Worm (Caenorhabditis elegans): ENCODE data around the gene ZK1290.11.

DNA sequence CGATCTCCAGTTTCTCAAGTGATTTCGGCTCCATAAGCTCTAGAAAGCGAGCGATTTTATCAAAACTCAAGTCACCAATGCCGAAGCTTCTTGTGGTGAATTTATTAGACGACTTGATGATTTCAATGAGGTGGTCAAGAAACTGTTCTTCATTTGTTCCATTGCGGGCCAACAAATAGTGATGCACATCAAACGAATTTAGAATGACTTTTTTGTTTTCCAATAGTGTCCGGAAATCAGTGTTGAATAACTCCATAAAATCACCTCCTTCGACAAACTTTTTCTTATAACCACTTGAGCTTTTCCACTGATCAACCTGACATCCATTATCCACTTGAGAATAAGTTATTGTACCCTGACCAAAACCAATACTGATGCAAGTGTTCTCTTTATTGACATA is 14.1 kb downstream of the ZK1290.11 start:
- TF ChIP-seq him-1 (tag; optimal IDR thresholded peaks at IDR 0.05) (no peak), W03F9.2 (tag; optimal IDR thresholded peaks at IDR 0.05) (no peak), dao-5 (tag; optimal IDR thresholded peaks at IDR 0.05) (no peak)
